Worm (Caenorhabditis elegans) whole organism, L1 larva: Measurements from ENCODE around the gene Y17D7C.2.
A peak's percentile ranks its signal among the peaks of the same experiment; 100 is the strongest.

Source experiments
- C16A3.4 ChIP-seq: fragments of 150-350 bp; optimal IDR thresholded peaks from 2 replicates; lab custom pipeline; 2014; ENCODE audit warnings: missing biosample characterization, missing genetic modification characterization
- C34B4.2 ChIP-seq: sonication (generic microtip); optimal IDR thresholded peaks from 2 replicates; lab custom pipeline; 2017; ENCODE audit warnings: mild to moderate bottlenecking, missing genetic modification characterization, missing compliant biosample characterization
- Y116A8C.19 ChIP-seq: sonication (generic microtip); optimal IDR thresholded peaks from 2 replicates; lab custom pipeline; 2016; ENCODE audit warnings: missing compliant biosample characterization, missing genetic modification characterization, borderline replicate concordance
- alr-1 ChIP-seq: fragments of 200-800 bp; sonication (Bioruptor generic); optimal IDR thresholded peaks from 2 replicates; lab custom pipeline; 2018; ENCODE audit warnings: borderline replicate concordance, mild to moderate bottlenecking, missing genetic modification characterization, missing compliant biosample characterization
- aly-2 ChIP-seq: fragments of 150-350 bp; optimal IDR thresholded peaks from 2 replicates; lab custom pipeline; 2014; ENCODE audit warnings: missing biosample characterization, missing genetic modification characterization
- ama-1 ChIP-seq: fragments of 150-350 bp; optimal IDR thresholded peaks from 2 replicates; lab custom pipeline; 2014
- blmp-1 ChIP-seq: fragments of 150-350 bp; optimal IDR thresholded peaks from 2 replicates; lab custom pipeline; 2014; ENCODE audit warnings: missing biosample characterization, missing genetic modification characterization
- ceh-63 ChIP-seq: fragments of 200-800 bp; sonication (Bioruptor generic); optimal IDR thresholded peaks from 2 replicates; lab custom pipeline; 2018; ENCODE audit warnings: mild to moderate bottlenecking, missing genetic modification characterization, missing compliant biosample characterization
- ceh-82 ChIP-seq, 3 experiments: fragments of 150-350 bp in 1 of 3; sonication (generic microtip) in 2 of 3; optimal IDR thresholded peaks; 2 replicates each; lab custom pipeline; 2014 to 2017; ENCODE audit warnings: missing biosample characterization in 3 of 3, missing genetic modification characterization in 3 of 3
- ceh-88 ChIP-seq: fragments of 200-800 bp; sonication (Bioruptor generic); IDR thresholded peaks from 2 replicates; pipeline ENCODE4 v1.3.6; 2022; ENCODE audit warnings: missing genetic modification characterization, missing compliant biosample characterization
- dsc-1 ChIP-seq: sonication (generic microtip); optimal IDR thresholded peaks from 2 replicates; lab custom pipeline; 2016; ENCODE audit warnings: mild to moderate bottlenecking, missing genetic modification characterization, missing compliant biosample characterization
- efl-1 ChIP-seq, 4 experiments: fragments of 150-350 bp; optimal IDR thresholded peaks in 3 of 4; peaks in 1 of 4; 1 replicate in 1 of 4; 2 replicates in 3 of 4; lab custom pipeline; 2014; ENCODE audit warnings: missing biosample characterization in 2 of 4, missing genetic modification characterization in 2 of 4, missing genetic modification reagents in 2 of 4
- egl-13 ChIP-seq: sonication (generic microtip); optimal IDR thresholded peaks from 2 replicates; lab custom pipeline; 2016; ENCODE audit warnings: missing genotype, missing genetic modification reagents, missing genetic modification characterization, missing compliant biosample characterization
- egl-27 ChIP-seq, 2 experiments: fragments of 150-350 bp in 1 of 2; sonication (generic microtip); optimal IDR thresholded peaks; 3 replicates each; lab custom pipeline; 2017 to 2018; ENCODE audit warnings: missing biosample characterization in 2 of 2, missing genetic modification characterization in 2 of 2, missing genetic modification reagents in 2 of 2
- elt-2 ChIP-seq: sonication (generic microtip); optimal IDR thresholded peaks from 2 replicates; lab custom pipeline; 2016; ENCODE audit warnings: missing genetic modification characterization, mild to moderate bottlenecking, inconsistent platforms, missing compliant biosample characterization, missing genetic modification reagents
- ets-5 ChIP-seq: fragments of 200-800 bp; sonication (Bioruptor generic); IDR thresholded peaks from 2 replicates; pipeline ENCODE4 v1.3.6; 2022; ENCODE audit warnings: missing genetic modification characterization, missing compliant biosample characterization
- fkh-10 ChIP-seq: sonication (generic microtip); optimal IDR thresholded peaks from 2 replicates; lab custom pipeline; 2017; ENCODE audit warnings: missing biosample characterization, missing genetic modification reagents, missing genetic modification characterization
- fkh-8 ChIP-seq: sonication (generic microtip); optimal IDR thresholded peaks from 2 replicates; lab custom pipeline; 2016; ENCODE audit warnings: mild to moderate bottlenecking, missing genetic modification characterization, missing compliant biosample characterization
- grh-1 ChIP-seq: fragments of 200-800 bp; sonication (Bioruptor generic); IDR thresholded peaks from 2 replicates; pipeline ENCODE4 v1.3.6; 2022; ENCODE audit warnings: missing genetic modification reagents, missing genetic modification characterization, missing compliant biosample characterization
- hlh-17 ChIP-seq: fragments of 200-800 bp; sonication (Bioruptor generic); optimal IDR thresholded peaks from 2 replicates; lab custom pipeline; 2018; ENCODE audit warnings: missing genetic modification characterization, mild to moderate bottlenecking, missing compliant biosample characterization, moderate library complexity, borderline replicate concordance
- hlh-4 ChIP-seq: sonication (generic microtip); optimal IDR thresholded peaks from 2 replicates; lab custom pipeline; 2016; ENCODE audit warnings: mild to moderate bottlenecking, missing genetic modification characterization, missing compliant biosample characterization
- hpl-2 ChIP-seq: fragments of 150-350 bp; optimal IDR thresholded peaks from 2 replicates; lab custom pipeline; 2014; ENCODE audit warnings: missing biosample characterization, missing genetic modification reagents, missing genetic modification characterization
- isw-1 ChIP-seq: fragments of 200-800 bp; sonication (Bioruptor generic); IDR thresholded peaks from 2 replicates; pipeline ENCODE4 v1.3.6; 2022; ENCODE audit warnings: missing genetic modification characterization, missing compliant biosample characterization
- lin-13 ChIP-seq: fragments of 150-350 bp; optimal IDR thresholded peaks from 2 replicates; lab custom pipeline; 2014; ENCODE audit warnings: missing biosample characterization, missing genetic modification reagents, missing genetic modification characterization
- lin-14 ChIP-seq: fragments of 200-800 bp; sonication (Bioruptor generic); optimal IDR thresholded peaks from 2 replicates; lab custom pipeline; 2018; ENCODE audit warnings: mild to moderate bottlenecking, missing genetic modification characterization, moderate library complexity, missing compliant biosample characterization
- lin-35 ChIP-seq, 2 experiments: fragments of 150-350 bp; optimal IDR thresholded peaks; 2 replicates each; lab custom pipeline; 2014; ENCODE audit warnings: missing biosample characterization in 2 of 2, missing genetic modification characterization in 2 of 2, missing genetic modification reagents in 2 of 2
- lin-39 ChIP-seq: fragments of 150-350 bp; optimal IDR thresholded peaks from 2 replicates; lab custom pipeline; 2014; ENCODE audit warnings: missing biosample characterization, missing genetic modification reagents, missing genetic modification characterization
- lsy-2 ChIP-seq, 2 experiments: fragments of 150-350 bp; optimal IDR thresholded peaks; 2 replicates each; lab custom pipeline; 2014; ENCODE audit warnings: missing biosample characterization in 2 of 2, missing genetic modification characterization in 2 of 2
- mab-9 ChIP-seq: fragments of 200-800 bp; sonication (Bioruptor generic); IDR thresholded peaks from 2 replicates; pipeline ENCODE4 v1.3.6; 2022; ENCODE audit warnings: missing genetic modification reagents, missing genetic modification characterization, missing compliant biosample characterization
- mdl-1 ChIP-seq, 2 experiments: fragments of 150-350 bp; optimal IDR thresholded peaks; 2 replicates each; lab custom pipeline; 2014 to 2017; ENCODE audit warnings: missing biosample characterization in 2 of 2, missing genetic modification characterization in 2 of 2, inconsistent platforms in 1 of 2
- mef-2 ChIP-seq: fragments of 150-350 bp; optimal IDR thresholded peaks from 2 replicates; lab custom pipeline; 2014; ENCODE audit warnings: missing biosample characterization, missing genetic modification characterization
- nhr-19 ChIP-seq: fragments of 200-800 bp; sonication (Bioruptor generic); conservative IDR thresholded peaks from 2 replicates; pipeline ENCODE4 v1.3.6; 2022; ENCODE audit warnings: missing genetic modification characterization, missing compliant biosample characterization
- nhr-28 ChIP-seq: fragments of 150-350 bp; optimal IDR thresholded peaks from 2 replicates; lab custom pipeline; 2014; ENCODE audit warnings: missing biosample characterization, missing genetic modification characterization
- nhr-71 ChIP-seq: sonication (generic microtip); optimal IDR thresholded peaks from 2 replicates; lab custom pipeline; 2016; ENCODE audit warnings: mild to moderate bottlenecking, missing genetic modification characterization, moderate library complexity, missing compliant biosample characterization
- nhr-76 ChIP-seq: sonication (generic microtip); optimal IDR thresholded peaks from 2 replicates; lab custom pipeline; 2017; ENCODE audit warnings: missing biosample characterization, missing genetic modification characterization
- nhr-77 ChIP-seq: fragments of 150-350 bp; optimal IDR thresholded peaks from 2 replicates; lab custom pipeline; 2014; ENCODE audit warnings: missing biosample characterization, missing genetic modification characterization
- nhr-84 ChIP-seq: sonication (generic microtip); optimal IDR thresholded peaks from 2 replicates; lab custom pipeline; 2017; ENCODE audit warnings: missing biosample characterization, missing genetic modification characterization
- nhr-85 ChIP-seq: sonication (generic microtip); peaks from one replicate; lab custom pipeline; 2016; ENCODE audit warnings: missing genetic modification characterization, inconsistent platforms, missing compliant biosample characterization
- pax-3 ChIP-seq: fragments of 200-800 bp; sonication (Bioruptor generic); optimal IDR thresholded peaks from 2 replicates; lab custom pipeline; 2018; ENCODE audit warnings: mild to moderate bottlenecking, missing genetic modification characterization, moderate library complexity, missing compliant biosample characterization
- sox-4 ChIP-seq: sonication (generic microtip); optimal IDR thresholded peaks from 2 replicates; lab custom pipeline; 2016; ENCODE audit warnings: missing genetic modification characterization, missing compliant biosample characterization
- sptf-1 ChIP-seq: fragments of 150-350 bp; optimal IDR thresholded peaks from 2 replicates; lab custom pipeline; 2014; ENCODE audit warnings: missing biosample characterization, missing genetic modification characterization
- swsn-7 ChIP-seq: sonication (generic microtip); optimal IDR thresholded peaks from 2 replicates; lab custom pipeline; 2016; ENCODE audit warnings: missing genetic modification characterization, missing compliant biosample characterization
- unc-130 ChIP-seq: fragments of 150-350 bp; optimal IDR thresholded peaks from 2 replicates; lab custom pipeline; 2017; ENCODE audit warnings: missing biosample characterization, missing genetic modification characterization, inconsistent platforms
- unc-86 ChIP-seq: sonication (generic microtip); optimal IDR thresholded peaks from 2 replicates; lab custom pipeline; 2016; ENCODE audit warnings: missing genetic modification characterization, missing compliant biosample characterization
- unc-98 ChIP-seq: fragments of 200-800 bp; sonication (Bioruptor generic); IDR thresholded peaks from 2 replicates; pipeline ENCODE4 v1.3.6; 2022; ENCODE audit warnings: missing genetic modification characterization, missing compliant biosample characterization
- zag-1 ChIP-seq: fragments of 150-350 bp; optimal IDR thresholded peaks from 2 replicates; lab custom pipeline; 2014; ENCODE audit warnings: missing biosample characterization, missing genetic modification characterization
- ztf-11 ChIP-seq, 2 experiments: sonication (generic microtip); optimal IDR thresholded peaks; 2 replicates each; lab custom pipeline; 2016 to 2017; ENCODE audit warnings: missing genetic modification characterization in 2 of 2, missing biosample characterization in 1 of 2, missing compliant biosample characterization in 1 of 2
- ztf-4 ChIP-seq: fragments of 150-350 bp; optimal IDR thresholded peaks from 2 replicates; lab custom pipeline; 2014; ENCODE audit warnings: missing biosample characterization, missing genetic modification characterization

The Y17D7C.2 gene

ce11 chrV:18725858-18726257 lies 6.1 kb upstream of the Y17D7C.2 start:
- TF ChIP-seq unc-86 (peak; percentile 14), fkh-10 (peak; percentile 23), nhr-84 (tag; lab: Kevin White, UChicago) (no peak), egl-27 (tag; optimal IDR thresholded peaks at IDR 0.05; lab: Kevin White, UChicago) (no peak), ama-1 (lab: Kevin White, UChicago) (no peak), hlh-17 (GFP tag; lab: Kevin White, UChicago) (no peak), efl-1 (optimal IDR thresholded peaks at IDR 0.05; lab: Kevin White, UChicago) (peak; percentile 0 to 10), efl-1 (GFP tag; optimal IDR thresholded peaks at IDR 0.05 in 1 of 2; lab: Kevin White, UChicago) (no peak), ceh-82 (tag; optimal IDR thresholded peaks at IDR 0.05; lab: Kevin White, UChicago) (peak in 1 of 3 experiments; percentile 44), swsn-7 (tag; lab: Kevin White, UChicago) (no peak), grh-1 (GFP tag; lab: Robert Waterston, UW) (no peak), C16A3.4 (tag; lab: Kevin White, UChicago) (no peak), nhr-71 (no peak), ztf-4 (no peak), ceh-63 (GFP tag; lab: Kevin White, UChicago) (no peak), lin-35 (GFP tag; optimal IDR thresholded peaks at IDR 0.05; lab: Kevin White, UChicago) (no peak), unc-130 (tag; lab: Kevin White, UChicago) (no peak), hpl-2 (GFP tag; lab: Kevin White, UChicago) (no peak), nhr-77 (no peak), aly-2 (tag; lab: Kevin White, UChicago) (no peak), fkh-8 (tag; lab: Kevin White, UChicago) (peak; percentile 32), egl-13 (tag; lab: Kevin White, UChicago) (no peak), dsc-1 (tag; lab: Kevin White, UChicago) (no peak), mef-2 (tag; lab: Kevin White, UChicago) (no peak)
- TF ChIP-seq, all 84 proteins: peak for 5

- TF ChIP-seq ceh-63 (GFP tag; lab: Kevin White, UChicago) (peak; percentile 10), ztf-11 (tag; optimal IDR thresholded peaks at IDR 0.05; lab: Kevin White, UChicago) (peak in 1 of 2 experiments; percentile 10)
- TF ChIP-seq, all 84 proteins: peak for 2; not testable (repeated sequence) for 82
Measured at ce11 chrV:18724810-18725209, 5.0 kb upstream of the Y17D7C.2 start.

DNA sequence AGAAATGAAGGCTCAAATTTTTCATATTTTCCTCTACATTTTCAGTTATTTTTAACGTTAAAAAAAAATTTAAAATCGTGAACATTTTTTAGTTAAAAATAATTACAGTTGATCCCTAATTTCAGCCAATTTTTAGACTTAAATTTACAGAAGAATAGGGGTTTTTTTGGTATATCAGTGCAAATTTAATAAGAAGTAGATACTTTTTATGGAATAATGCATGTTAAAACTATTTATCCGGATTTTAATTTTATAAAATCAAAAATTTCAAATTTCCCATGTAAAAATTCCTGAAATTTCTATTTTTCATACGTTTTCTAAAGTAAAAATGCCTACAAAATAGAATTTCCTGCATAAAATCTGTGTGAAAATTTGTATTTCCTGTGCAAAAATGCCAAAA lies 4.3 kb upstream of the Y17D7C.2 start:
- TF ChIP-seq nhr-85 (tag; lab: Kevin White, UChicago) (no peak), alr-1 (tag; lab: Kevin White, UChicago) (peak; percentile 97)

ce11 chrV:18723604-18724003 lies 3.8 kb upstream of the Y17D7C.2 start:
- TF ChIP-seq swsn-7 (tag; lab: Kevin White, UChicago) (peak; percentile 95), lin-13 (GFP tag; lab: Kevin White, UChicago) (peak; percentile 57), mab-9 (GFP tag; lab: Robert Waterston, UW) (no peak), nhr-28 (no peak), lsy-2 (tag; optimal IDR thresholded peaks at IDR 0.05; lab: Kevin White, UChicago) (peak; percentile 90 to 92), lin-14 (GFP tag; lab: Kevin White, UChicago) (no peak), mdl-1 (tag; optimal IDR thresholded peaks at IDR 0.05; lab: Kevin White, UChicago) (peak in 1 of 2 experiments; percentile 66), ceh-63 (GFP tag; lab: Kevin White, UChicago) (peak; percentile 39), sox-4 (tag; lab: Kevin White, UChicago) (peak; percentile 37), Y116A8C.19 (tag; lab: Kevin White, UChicago) (no peak), ets-5 (GFP tag; lab: Robert Waterston, UW) (no peak), nhr-76 (no peak), sptf-1 (tag; lab: Kevin White, UChicago) (no peak), hlh-4 (tag; lab: Kevin White, UChicago) (no peak), nhr-19 (GFP tag; lab: Robert Waterston, UW) (peak; percentile 90), ceh-88 (GFP tag; lab: Robert Waterston, UW) (no peak), C34B4.2 (tag; lab: Kevin White, UChicago) (no peak), unc-98 (GFP tag; lab: Robert Waterston, UW) (no peak), zag-1 (tag; lab: Kevin White, UChicago) (peak; percentile 5), pax-3 (no peak), lin-39 (tag; lab: Kevin White, UChicago) (peak; percentile 30), isw-1 (GFP tag; lab: Robert Waterston, UW) (peak; percentile 64), egl-13 (tag; lab: Kevin White, UChicago) (no peak), blmp-1 (tag; lab: Kevin White, UChicago) (peak; percentile 11), elt-2 (tag; lab: Kevin White, UChicago) (peak; percentile 35)
